Worm (Caenorhabditis elegans) whole organism, L3 larva: ENCODE results near the gene C27D6.15.
A peak's percentile ranks its signal among the peaks of the same experiment; 100 is the strongest.

Experiments
- aly-2 ChIP-seq: fragments of 150-350 bp; optimal IDR thresholded peaks from 2 replicates; lab custom pipeline; 2014; ENCODE audit warnings: missing biosample characterization, missing genetic modification characterization
- ceh-28 ChIP-seq: fragments of 150-350 bp; optimal IDR thresholded peaks from 2 replicates; lab custom pipeline; 2014; ENCODE audit warnings: missing biosample characterization, missing genetic modification reagents, missing genetic modification characterization
- elt-3 ChIP-seq, 3 experiments: fragments of 150-350 bp in 1 of 3; sonication (generic microtip) in 2 of 3; optimal IDR thresholded peaks; 2 replicates in 2 of 3; 4 replicates in 1 of 3; lab custom pipeline; 2014 to 2017; ENCODE audit warnings: missing biosample characterization in 3 of 3, missing genetic modification characterization in 3 of 3
- mdl-1 ChIP-seq: fragments of 150-350 bp; optimal IDR thresholded peaks from 2 replicates; lab custom pipeline; 2014; ENCODE audit warnings: missing biosample characterization, missing genetic modification characterization
- nhr-76 ChIP-seq: fragments of 150-350 bp; sonication (generic microtip); optimal IDR thresholded peaks from 5 replicates; lab custom pipeline; 2014; ENCODE audit warnings: missing biosample characterization, missing genetic modification characterization
- skn-1 ChIP-seq: fragments of 150-350 bp; optimal IDR thresholded peaks from 2 replicates; lab custom pipeline; 2014; ENCODE audit warnings: missing biosample characterization, missing genetic modification characterization
- snpc-4 ChIP-seq: fragments of 150-350 bp; optimal IDR thresholded peaks from 2 replicates; lab custom pipeline; 2014; ENCODE audit warnings: missing biosample characterization, missing genetic modification characterization
- unc-62 ChIP-seq: fragments of 150-350 bp; sonication (generic microtip); optimal IDR thresholded peaks from 4 replicates; lab custom pipeline; 2014; ENCODE audit warnings: missing biosample characterization, missing genetic modification reagents, missing genetic modification characterization
- zag-1 ChIP-seq: fragments of 150-350 bp; optimal IDR thresholded peaks from 2 replicates; lab custom pipeline; 2014; ENCODE audit warnings: missing biosample characterization, missing genetic modification characterization
- ztf-4 ChIP-seq: fragments of 150-350 bp; optimal IDR thresholded peaks from 2 replicates; lab custom pipeline; 2014; ENCODE audit warnings: missing biosample characterization, missing genetic modification characterization

DNA sequence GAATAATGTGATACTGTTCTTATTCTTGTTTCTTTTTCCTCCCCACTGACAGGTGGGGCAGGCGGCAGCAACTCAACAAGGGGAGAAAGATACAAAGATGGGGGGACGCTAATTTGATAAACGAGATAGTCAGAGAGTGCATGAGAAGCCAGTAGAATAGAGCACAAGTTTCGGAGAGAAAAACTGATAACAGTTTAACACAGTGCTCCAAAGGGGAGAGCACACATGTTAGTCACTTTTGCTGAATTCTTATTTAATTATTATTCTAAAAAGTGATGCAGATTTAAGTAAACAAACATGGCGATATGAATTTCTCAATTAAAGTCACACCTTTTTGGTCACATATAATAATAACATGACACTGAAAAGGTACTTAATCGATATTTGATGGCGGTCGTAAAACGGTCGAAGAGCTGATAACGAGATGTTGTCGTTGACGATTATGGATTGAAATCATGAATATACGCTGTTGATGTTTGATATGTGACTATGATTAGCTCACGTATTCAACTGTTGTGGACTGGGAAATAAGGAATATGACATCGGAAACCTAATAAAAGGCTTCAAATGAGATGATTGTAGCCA, 14.3 kb downstream of the C27D6.15 start:
- TF ChIP-seq ztf-4 (tag; lab: Kevin White, UChicago) (no peak), snpc-4 (no peak), mdl-1 (tag; lab: Kevin White, UChicago) (no peak), aly-2 (tag; lab: Kevin White, UChicago) (no peak), nhr-76 (tag; lab: Kevin White, UChicago) (no peak), zag-1 (tag; lab: Kevin White, UChicago) (no peak), elt-3 (tag; optimal IDR thresholded peaks at IDR 0.05; lab: Kevin White, UChicago) (no peak), skn-1 (tag; lab: Kevin White, UChicago) (no peak), ceh-28 (tag; lab: Kevin White, UChicago) (peak; percentile 13), unc-62 (GFP tag; lab: Kevin White, UChicago) (no peak)
